Worm (Caenorhabditis elegans) whole organism, early embryonic: ENCODE data around the gene F35F10.13.
"Not testable (repeated sequence)": the region's sequence is repeated elsewhere in the genome, so short reads cannot be mapped to it uniquely, and the experiment has no call there.

Source experiments
- B0310.2 ChIP-seq: sonication (generic microtip); optimal IDR thresholded peaks from 2 replicates; lab custom pipeline; 2016; ENCODE audit warnings: mild to moderate bottlenecking, missing genetic modification characterization, missing compliant biosample characterization
- F13C5.2 ChIP-seq: sonication (generic microtip); optimal IDR thresholded peaks from 2 replicates; lab custom pipeline; 2017; ENCODE audit warnings: mild to moderate bottlenecking, missing genetic modification characterization, inconsistent platforms, missing compliant biosample characterization
- aly-1 ChIP-seq: sonication (generic microtip); optimal IDR thresholded peaks from 2 replicates; lab custom pipeline; 2016; ENCODE audit warnings: missing genetic modification characterization, missing compliant biosample characterization
- ama-1 ChIP-seq: fragments of 150-350 bp; optimal IDR thresholded peaks from 2 replicates; lab custom pipeline; 2014
- ceh-13 ChIP-seq: fragments of 200-800 bp; sonication (Bioruptor generic); optimal IDR thresholded peaks from 2 replicates; lab custom pipeline; 2018; ENCODE audit warnings: mild to moderate bottlenecking, missing genetic modification characterization, missing compliant biosample characterization
- ceh-36 ChIP-seq: sonication (generic microtip); optimal IDR thresholded peaks from 2 replicates; lab custom pipeline; 2016; ENCODE audit warnings: missing genetic modification characterization, inconsistent platforms, missing compliant biosample characterization
- ets-7 ChIP-seq: sonication (generic microtip); optimal IDR thresholded peaks from 2 replicates; lab custom pipeline; 2016; ENCODE audit warnings: missing genotype, missing genetic modification characterization, missing compliant biosample characterization
- flt-1 ChIP-seq: fragments of 200-800 bp; sonication (Bioruptor generic); IDR thresholded peaks from 2 replicates; pipeline ENCODE4 v1.3.6; 2022; ENCODE audit warnings: missing genetic modification characterization, missing compliant biosample characterization
- hmbx-1 ChIP-seq: sonication (generic microtip); optimal IDR thresholded peaks from 2 replicates; lab custom pipeline; 2016; ENCODE audit warnings: mild to moderate bottlenecking, missing genetic modification characterization, missing compliant biosample characterization
- hmg-4 ChIP-seq: fragments of 200-800 bp; sonication (Bioruptor generic); optimal IDR thresholded peaks from 2 replicates; lab custom pipeline; 2018; ENCODE audit warnings: mild to moderate bottlenecking, missing genetic modification characterization, missing compliant biosample characterization
- hnd-1 ChIP-seq: sonication (generic microtip); optimal IDR thresholded peaks from 2 replicates; lab custom pipeline; 2016; ENCODE audit warnings: missing genetic modification characterization, missing compliant biosample characterization
- pes-1 ChIP-seq: fragments of 200-800 bp; sonication (Bioruptor generic); IDR thresholded peaks from 2 replicates; pipeline ENCODE4 v1.3.6; 2022; ENCODE audit warnings: missing genetic modification reagents, missing genetic modification characterization, missing compliant biosample characterization
- scrt-1 ChIP-seq: fragments of 200-800 bp; sonication (Bioruptor generic); IDR thresholded peaks from 2 replicates; pipeline ENCODE4 v1.3.6; 2022; ENCODE audit warnings: missing genetic modification characterization, missing compliant biosample characterization
- sea-1 ChIP-seq: fragments of 200-800 bp; sonication (Bioruptor generic); conservative IDR thresholded peaks from 2 replicates; pipeline ENCODE4 v1.3.6; 2022; ENCODE audit warnings: missing genetic modification characterization, missing compliant biosample characterization
- tbx-11 ChIP-seq: fragments of 200-800 bp; sonication (Bioruptor generic); IDR thresholded peaks from 2 replicates; pipeline ENCODE4 v1.3.6; 2022; ENCODE audit warnings: missing genetic modification characterization, missing compliant biosample characterization
- tbx-37 ChIP-seq: fragments of 200-800 bp; sonication (Bioruptor generic); conservative IDR thresholded peaks from 2 replicates; pipeline ENCODE4 v1.3.6; 2022; ENCODE audit warnings: missing genetic modification reagents, missing genetic modification characterization, missing compliant biosample characterization
- tra-4 ChIP-seq: sonication (generic microtip); optimal IDR thresholded peaks from 2 replicates; lab custom pipeline; 2017; ENCODE audit warnings: missing genetic modification characterization, missing compliant biosample characterization

Gene F35F10.13

DNA sequence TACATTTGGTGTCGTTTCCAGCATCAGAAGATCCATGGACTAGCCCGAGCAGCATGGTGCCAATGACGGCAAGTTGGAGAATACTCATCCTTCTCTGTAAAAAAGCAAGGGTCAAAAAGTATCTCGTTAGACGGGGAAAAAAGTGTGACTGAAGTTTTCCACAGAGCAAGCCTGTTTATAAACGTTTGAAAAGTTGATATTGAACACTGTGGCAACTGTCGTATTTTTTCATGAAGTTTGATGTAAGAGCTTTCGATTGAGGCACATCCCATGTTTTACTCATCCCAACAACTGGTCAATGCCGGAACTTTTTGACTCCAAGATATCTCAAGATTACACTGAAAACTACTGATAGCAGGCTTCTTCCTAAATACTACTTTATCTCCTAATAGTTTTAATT lies at the start of gene F35F10.13:
TSS of gene F35F10.13 (minus strand) at position 101 of the 400 bp plus-strand sequence.
- no peak for TF ChIP-seq ets-7 (tag; lab: Kevin White, UChicago)
- TF ChIP-seq B0310.2 (tag; lab: Kevin White, UChicago) = no peak
- TF ChIP-seq hmbx-1 (tag; lab: Kevin White, UChicago) = no peak
- TF ChIP-seq ama-1 (lab: Kevin White, UChicago) = no peak
- no peak for TF ChIP-seq flt-1 (GFP tag; lab: Robert Waterston, UW)
- no peak for TF ChIP-seq pes-1
- no peak for TF ChIP-seq tra-4 (tag; lab: Kevin White, UChicago)
- no peak for TF ChIP-seq scrt-1 (GFP tag; lab: Robert Waterston, UW)
- no peak for TF ChIP-seq hnd-1 (tag; lab: Kevin White, UChicago)
- no peak for TF ChIP-seq tbx-37 (GFP tag; lab: Robert Waterston, UW)
- TF ChIP-seq sea-1 = no peak
- no peak for TF ChIP-seq aly-1 (tag; lab: Kevin White, UChicago)
- no peak for TF ChIP-seq hmg-4 (GFP tag; lab: Kevin White, UChicago)
- no peak for TF ChIP-seq ceh-36 (tag; lab: Kevin White, UChicago)
- TF ChIP-seq tbx-11 = no peak
- no peak for TF ChIP-seq ceh-13 (GFP tag; lab: Kevin White, UChicago)
- no peak for TF ChIP-seq F13C5.2 (tag; lab: Kevin White, UChicago)

DNA sequence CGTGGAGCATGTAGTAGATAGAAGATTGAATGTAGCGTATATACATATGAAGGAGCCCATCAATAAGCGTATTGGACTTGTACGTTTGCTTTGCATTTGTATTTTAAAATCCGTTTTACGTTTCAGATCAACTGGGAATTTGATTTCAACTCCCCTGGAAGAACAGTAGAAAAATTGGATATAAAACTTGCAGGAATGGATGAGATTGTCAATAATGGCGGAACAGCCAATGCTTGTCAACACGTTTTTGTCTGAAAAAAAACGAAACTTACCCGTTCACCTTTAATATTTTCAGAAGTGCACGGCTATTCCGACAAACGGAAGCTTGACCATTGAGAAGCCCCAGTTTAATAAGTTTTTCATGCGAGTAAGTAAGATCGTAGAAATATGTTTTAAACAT lies 48.9 kb upstream of the F35F10.13 start, which contains the start of gene C04E12.2:
TSS of gene C04E12.2 (plus strand) at position 301 of the 400 bp plus-strand sequence.
- TF ChIP-seq ceh-13 (GFP tag; lab: Kevin White, UChicago); F13C5.2 (tag; lab: Kevin White, UChicago); pes-1: not testable (repeated sequence)

DNA sequence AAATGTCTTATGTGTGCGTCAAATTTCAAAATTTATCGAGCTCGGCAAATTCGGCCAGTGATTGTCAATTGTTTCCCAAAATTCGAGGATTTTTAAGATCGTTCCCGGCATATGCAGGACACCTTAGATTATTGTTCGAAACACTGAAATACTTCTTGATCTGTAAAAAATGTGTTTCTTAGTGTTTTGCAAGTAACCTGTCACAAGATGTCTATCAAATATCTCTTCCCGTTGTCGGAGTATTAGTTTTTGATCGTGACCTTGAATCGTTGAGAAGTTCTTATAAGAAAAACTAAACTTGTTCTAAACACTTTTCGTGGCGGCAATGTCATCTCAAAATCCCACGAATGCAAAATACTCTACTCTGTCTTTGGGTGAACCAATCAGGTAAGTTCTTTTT lies 43.6 kb upstream of the F35F10.13 start, which contains the start of gene C04E12.4:
TSS of gene C04E12.4 (plus strand) at position 301 of the 400 bp plus-strand sequence.
- TF ChIP-seq hmbx-1 (tag; lab: Kevin White, UChicago) = no peak
- TF ChIP-seq ets-7 (tag; lab: Kevin White, UChicago) = no peak
- no peak for TF ChIP-seq aly-1 (tag; lab: Kevin White, UChicago)
- TF ChIP-seq flt-1 (GFP tag; lab: Robert Waterston, UW) = no peak
- TF ChIP-seq ceh-36 (tag; lab: Kevin White, UChicago) = no peak
- TF ChIP-seq B0310.2 (tag; lab: Kevin White, UChicago) = no peak
- no peak for TF ChIP-seq tbx-37 (GFP tag; lab: Robert Waterston, UW)
- TF ChIP-seq hnd-1 (tag; lab: Kevin White, UChicago) = no peak

DNA sequence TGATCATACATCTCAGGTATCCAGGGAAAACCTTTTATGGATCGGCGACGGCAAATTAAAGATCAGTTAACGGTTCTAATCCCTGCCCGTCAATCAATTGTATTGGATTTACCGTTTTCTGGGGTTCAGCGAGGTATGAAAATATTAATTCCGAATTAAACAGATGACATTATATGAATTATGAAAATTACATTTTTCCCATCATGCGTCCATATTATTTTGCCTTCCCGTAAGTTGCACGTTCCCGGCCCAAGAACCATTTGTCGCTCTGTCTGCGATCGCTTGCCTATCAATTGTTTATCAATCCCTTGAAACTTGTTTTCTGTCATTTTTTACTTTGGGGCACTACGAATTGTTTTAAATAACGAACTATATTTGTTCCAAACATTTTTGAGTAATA lies 42.8 kb upstream of the F35F10.13 start:
- TF ChIP-seq ama-1 (lab: Kevin White, UChicago) (no peak), tbx-11 (no peak)

DNA sequence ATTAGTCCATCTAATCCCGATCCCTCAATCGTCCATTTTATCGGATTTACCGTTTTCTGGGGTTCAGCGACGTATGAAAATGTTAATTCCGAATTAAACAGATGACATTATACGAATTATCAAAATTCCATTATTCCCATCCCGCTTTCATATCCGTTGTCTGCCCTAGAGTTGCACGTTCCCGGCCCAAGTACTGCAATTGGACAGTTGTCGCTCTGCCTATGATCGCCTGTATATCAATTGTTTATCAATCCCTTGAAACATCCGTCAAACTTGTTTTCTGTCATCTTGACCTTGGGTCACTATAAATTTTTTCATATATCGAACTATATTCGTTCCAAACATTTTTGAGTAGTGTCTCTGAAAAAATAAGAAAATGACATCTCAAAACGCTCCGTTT lies 39.4 kb upstream of the F35F10.13 start, which contains the start of gene C04E12.5:
TSS of gene C04E12.5 (plus strand) at position 301 of the 400 bp plus-strand sequence.
- TF ChIP-seq tbx-11 (no peak), ama-1 (lab: Kevin White, UChicago) (no peak), hnd-1 (tag; lab: Kevin White, UChicago) (no peak), hmg-4 (GFP tag; lab: Kevin White, UChicago) (no peak), tbx-37 (GFP tag; lab: Robert Waterston, UW) (no peak), B0310.2 (tag; lab: Kevin White, UChicago) (no peak), flt-1 (GFP tag; lab: Robert Waterston, UW) (no peak), hmbx-1 (tag; lab: Kevin White, UChicago) (no peak), F13C5.2 (tag; lab: Kevin White, UChicago) (no peak), sea-1 (no peak), aly-1 (tag; lab: Kevin White, UChicago) (no peak), ceh-36 (tag; lab: Kevin White, UChicago) (no peak), ets-7 (tag; lab: Kevin White, UChicago) (no peak)

DNA sequence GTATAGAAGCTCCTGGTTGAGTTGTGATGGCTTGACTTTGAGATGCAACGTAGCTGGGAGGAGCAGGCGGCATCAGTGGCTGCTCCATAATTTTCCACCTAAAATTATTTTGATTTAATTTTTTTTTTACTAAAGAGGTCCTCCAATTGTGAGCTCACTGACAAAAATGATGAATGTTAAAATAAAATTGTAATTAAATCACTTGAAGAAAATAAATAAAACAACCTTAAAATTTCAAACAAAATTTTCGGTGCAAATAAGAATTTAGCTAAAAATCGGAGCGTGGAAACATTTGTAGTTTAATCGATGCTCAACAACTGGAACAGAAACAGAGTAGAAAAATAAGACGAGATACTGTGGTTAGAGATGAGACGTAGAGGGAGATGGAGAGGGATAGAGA lies 38.2 kb upstream of the F35F10.13 start, which contains the start of gene scrm-3:
TSS of gene scrm-3 (minus strand) at position 101 of the 400 bp plus-strand sequence.
- no peak for TF ChIP-seq F13C5.2 (tag; lab: Kevin White, UChicago)

DNA sequence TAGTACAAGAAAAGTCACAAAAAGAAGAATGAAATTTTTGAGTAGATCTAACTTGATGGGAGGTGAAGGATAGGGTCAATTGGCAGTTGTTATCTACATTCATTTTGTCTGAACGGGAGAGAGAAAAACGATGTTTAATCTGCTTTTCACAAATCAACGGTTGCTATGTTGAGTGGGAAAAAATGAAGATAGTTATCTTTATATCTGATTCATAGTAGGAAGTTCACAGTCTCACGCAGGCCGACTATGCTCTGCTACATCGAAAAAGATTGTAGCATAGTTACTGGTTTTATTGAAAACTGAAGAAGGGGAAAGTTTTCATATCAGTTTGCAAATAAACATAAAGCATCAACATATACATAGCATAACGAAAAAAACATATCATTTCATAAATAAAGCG lies 36.7 kb upstream of the F35F10.13 start:
- TF ChIP-seq pes-1 (no peak), tra-4 (tag; lab: Kevin White, UChicago) (no peak), F13C5.2 (tag; lab: Kevin White, UChicago) (no peak)

DNA sequence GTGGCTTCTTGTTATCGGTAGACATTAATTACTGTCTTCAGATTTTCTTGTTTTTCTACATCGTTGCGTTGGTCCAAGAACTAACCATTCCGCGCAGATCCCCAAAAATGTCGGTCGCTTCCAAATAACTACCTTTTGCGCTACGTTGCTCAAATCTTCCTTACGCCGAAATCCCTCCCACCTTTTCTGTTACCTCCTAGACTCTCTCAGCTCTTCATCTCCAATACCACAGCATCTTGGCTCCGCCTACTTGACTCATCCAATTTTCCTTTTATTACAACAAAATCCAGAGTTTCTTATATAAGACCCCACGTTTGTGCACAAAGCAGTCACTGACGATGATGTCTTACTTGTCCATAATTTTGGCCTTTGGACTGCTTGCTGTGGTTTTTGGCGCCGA lies 34.0 kb upstream of the F35F10.13 start, which contains the start of gene C17B7.12:
TSS of gene C17B7.12 (plus strand) at position 301 of the 400 bp plus-strand sequence.
- no peak for TF ChIP-seq sea-1
- no peak for TF ChIP-seq aly-1 (tag; lab: Kevin White, UChicago)
- no peak for TF ChIP-seq pes-1
- no peak for TF ChIP-seq tra-4 (tag; lab: Kevin White, UChicago)
- TF ChIP-seq hmg-4 (GFP tag; lab: Kevin White, UChicago) = no peak

DNA sequence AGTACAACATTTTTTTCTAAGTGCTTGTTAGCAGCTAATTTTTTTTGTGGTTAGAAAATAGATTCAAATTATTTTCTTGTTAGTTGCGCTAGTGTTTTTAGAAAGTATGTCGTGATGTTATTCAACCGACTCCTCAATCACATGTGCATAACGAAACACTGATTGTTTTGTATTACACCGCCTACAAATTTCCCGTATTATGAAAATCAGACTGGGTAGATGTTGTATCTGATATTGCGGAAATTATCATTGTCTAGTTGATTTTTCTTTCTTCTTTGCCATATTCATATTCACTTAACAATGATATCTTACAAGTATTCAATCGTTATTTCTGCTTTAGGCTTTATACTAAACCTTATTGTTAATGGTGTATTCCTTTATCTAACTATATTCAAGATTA lies 32.4 kb upstream of the F35F10.13 start, which contains the start of gene str-63:
TSS of gene str-63 (plus strand) at position 301 of the 400 bp plus-strand sequence.
- TF ChIP-seq pes-1 = no peak
